Fruit fly (Drosophila melanogaster): ENCODE measurements around the gene CG13300.

The CG13300 gene

DNA sequence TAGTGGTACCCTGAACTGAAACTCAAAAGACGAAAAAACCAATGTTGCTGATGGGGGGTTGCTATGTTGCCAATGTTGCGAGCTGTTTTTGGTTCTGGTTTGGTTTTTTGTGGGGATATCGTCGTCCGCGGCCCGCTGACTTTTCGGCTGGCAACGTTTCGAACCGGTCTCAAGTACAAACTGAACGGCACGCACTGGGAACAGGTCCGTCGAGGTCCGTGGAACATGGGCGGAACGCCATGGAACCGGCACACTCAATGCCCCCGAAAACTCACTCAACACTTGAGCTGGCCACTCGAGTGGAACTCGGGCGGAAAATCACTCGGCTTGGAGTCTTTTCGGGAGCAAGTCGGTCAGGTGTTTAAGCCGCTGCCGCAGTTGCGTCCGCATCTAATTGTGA is at the start of gene CG13300:
Gene CG13300 (minus strand): TSS at position 159 of the 400 bp plus-strand sequence.
- TF ChIP-seq tap (tag; optimal IDR thresholded peaks at IDR 0.05) (no peak), z (GFP tag; IDR thresholded peaks at IDR 0.05) (peak; percentile 99), Lim3 (GFP tag; IDR thresholded peaks at IDR 0.05) (no peak), ken (GFP tag; IDR thresholded peaks at IDR 0.05) (no peak), CG2129 (GFP tag; IDR thresholded peaks at IDR 0.05; ENCODE audit: partially characterized antibody) (no peak), CG18011 (GFP tag; optimal IDR thresholded peaks at IDR 0.05) (no peak), CG18262 (tag; optimal IDR thresholded peaks at IDR 0.05) (no peak), CG15601 (tag; optimal IDR thresholded peaks at IDR 0.05) (no peak), CG6272 (GFP tag; IDR thresholded peaks at IDR 0.05) (no peak), sqz (GFP tag; optimal IDR thresholded peaks at IDR 0.05) (peak; percentile 21), Ets65A (GFP tag) (no peak), org-1 (GFP tag; optimal IDR thresholded peaks at IDR 0.05) (no peak), gcm (GFP tag; optimal IDR thresholded peaks at IDR 0.05) (peak; percentile 20), zf30C (GFP tag; optimal IDR thresholded peaks at IDR 0.05) (peak; percentile 4), vnd (GFP tag; IDR thresholded peaks at IDR 0.05; ENCODE audit: partially characterized antibody) (no peak), yki (optimal IDR thresholded peaks at IDR 0.05) (no peak), CG17385 (GFP tag; optimal IDR thresholded peaks at IDR 0.05) (no peak), Jarid2 (GFP tag; optimal IDR thresholded peaks at IDR 0.05) (peak; percentile 98), CG6813 (GFP tag; optimal IDR thresholded peaks at IDR 0.05) (no peak), Hr78 (GFP tag; optimal IDR thresholded peaks at IDR 0.05) (no peak), Opbp (GFP tag; IDR thresholded peaks at IDR 0.05; ENCODE audit: partially characterized antibody) (peak; percentile 74), CG10321 (GFP tag; IDR thresholded peaks at IDR 0.05) (no peak), h (optimal IDR thresholded peaks at IDR 0.05) (no peak), trem (tag; optimal IDR thresholded peaks at IDR 0.05) (no peak), tup (GFP tag; optimal IDR thresholded peaks at IDR 0.05) (no peak), sug (tag; optimal IDR thresholded peaks at IDR 0.05) (no peak), CG1602 (GFP tag; optimal IDR thresholded peaks at IDR 0.05) (no peak), NC2β (GFP tag; optimal IDR thresholded peaks at IDR 0.05) (no peak), CG10979 (tag; optimal IDR thresholded peaks at IDR 0.05) (peak; percentile 19), ci (GFP tag; IDR thresholded peaks at IDR 0.05) (peak; percentile 75; the same call in 2 of the 3 replicates), scrt (GFP tag; optimal IDR thresholded peaks at IDR 0.05) (peak; percentile 2), CG15696 (tag; optimal IDR thresholded peaks at IDR 0.05) (no peak), CG8388 (GFP tag; optimal IDR thresholded peaks at IDR 0.05) (no peak), phol (tag; optimal IDR thresholded peaks at IDR 0.05) (no peak), unpg (GFP tag; optimal IDR thresholded peaks at IDR 0.05) (peak; percentile 46), slbo (GFP tag; IDR thresholded peaks at IDR 0.05) (no peak), sens-2 (GFP tag; IDR thresholded peaks at IDR 0.05) (no peak; the same call in 1 of the 2 replicates), CG5180 (GFP tag; optimal IDR thresholded peaks at IDR 0.05) (peak; percentile 80), CG31224 (GFP tag; IDR thresholded peaks at IDR 0.05) (no peak), CG4854 (GFP tag; optimal IDR thresholded peaks at IDR 0.05) (no peak), tna (GFP tag; IDR thresholded peaks at IDR 0.05; ENCODE audit: partially characterized antibody) (peak; percentile 58; the same call in 1 of the 2 replicates), CG17568 (GFP tag; optimal IDR thresholded peaks at IDR 0.05) (no peak), CG7556 (GFP tag; optimal IDR thresholded peaks at IDR 0.05) (no peak), crol (GFP tag; IDR thresholded peaks at IDR 0.05) (no peak), gsb-n (tag; optimal IDR thresholded peaks at IDR 0.05) (peak; percentile 35), odd (GFP tag; optimal IDR thresholded peaks at IDR 0.05) (peak; percentile 21), NFAT (GFP tag; IDR thresholded peaks at IDR 0.05) (0 out of 2 replicates have a peak, but pooled peaks have one; percentile 30), stwl (tag; optimal IDR thresholded peaks at IDR 0.05) (peak; percentile 36), Doc3 (GFP tag; IDR thresholded peaks at IDR 0.05; ENCODE audit: partially characterized antibody) (no peak), CG3281 (GFP tag; optimal IDR thresholded peaks at IDR 0.05) (no peak), CG6854 (GFP tag; optimal IDR thresholded peaks at IDR 0.05) (peak; percentile 7)
